ENCODE assay signal across 1 fruit fly cellular context in the genomic region with DNA sequence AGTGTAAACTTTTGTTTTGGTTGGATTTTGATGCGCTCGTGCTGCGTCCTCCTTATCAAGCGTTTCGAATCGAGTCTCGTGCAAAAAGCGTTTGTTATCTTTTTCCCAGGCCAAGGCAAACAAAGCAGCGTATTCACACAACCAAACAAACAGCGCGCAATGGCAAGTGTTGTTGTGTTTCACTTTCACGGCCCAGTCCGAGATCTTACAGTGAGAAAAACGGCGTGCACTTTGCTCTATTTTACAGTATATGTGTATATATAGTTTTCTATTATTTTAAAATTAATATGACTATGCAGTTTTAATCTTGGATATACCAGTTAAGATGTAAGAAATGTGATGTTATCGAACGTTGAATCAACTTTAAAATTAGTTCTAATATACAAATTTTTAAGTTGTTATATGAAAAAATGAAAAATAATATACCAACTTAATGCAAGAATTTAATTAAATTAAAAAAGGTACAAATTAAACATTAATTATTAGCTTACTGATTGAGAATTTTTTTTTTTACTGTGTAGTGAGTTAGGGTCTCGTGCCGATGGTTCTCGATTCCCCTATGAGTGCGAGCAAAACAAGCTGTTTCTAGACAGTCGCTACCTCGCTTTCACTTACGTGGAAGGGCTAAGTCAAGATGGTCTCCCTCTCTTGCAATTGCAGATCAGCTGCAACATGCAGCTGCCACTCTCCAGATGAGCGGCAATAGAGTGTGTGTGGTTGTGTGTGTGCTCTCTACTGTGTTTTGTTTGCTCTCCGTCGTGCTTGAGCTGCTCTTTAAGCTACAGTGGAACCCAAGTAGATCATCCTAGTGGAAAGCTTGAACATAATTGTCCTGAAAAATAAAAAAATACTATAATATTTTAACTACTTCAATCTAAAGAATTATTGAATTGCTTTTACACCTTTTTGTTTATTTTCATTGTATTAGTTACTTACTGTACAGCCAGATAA.
A peak's percentile ranks its signal among the peaks of the same experiment; 100 is the strongest.
TF ChIP-seq lines count a peak whose summit lies in the region.

No protein-coding gene starts in this region.

TF ChIP-seq in whole organism, embryonic, 481 proteins besides CTCF, POLR2A, EP300 and RAD21 (continued from another document):
- TF ChIP-seq gsb (GFP tag; IDR thresholded peaks at IDR 0.05; lab: Robert Waterston, UW), result peak; percentile 22
- TF ChIP-seq MESR4 (GFP tag; optimal IDR thresholded peaks at IDR 0.05; lab: Kevin White, UChicago), result no peak
- peak; percentile 52 for TF ChIP-seq sug (tag; optimal IDR thresholded peaks at IDR 0.05; lab: Kevin White, UChicago)
- peak; percentile 75 for TF ChIP-seq Deaf1 (tag; optimal IDR thresholded peaks at IDR 0.05; lab: Kevin White, UChicago)
- no peak for TF ChIP-seq Atf-2 (GFP tag; optimal IDR thresholded peaks at IDR 0.05; lab: Kevin White, UChicago)
- TF ChIP-seq crc (GFP tag; optimal IDR thresholded peaks at IDR 0.05; lab: Kevin White, UChicago), result no peak
- no peak for TF ChIP-seq CG16813 (GFP tag; IDR thresholded peaks at IDR 0.05; lab: Robert Waterston, UW; ENCODE audit: partially characterized antibody)
- no peak for TF ChIP-seq dm (GFP tag; optimal IDR thresholded peaks at IDR 0.05; lab: Kevin White, UChicago)
- peak; percentile 70 for TF ChIP-seq BtbVII (GFP tag; optimal IDR thresholded peaks at IDR 0.05; lab: Kevin White, UChicago)
- peak; percentile 83 for TF ChIP-seq ci (GFP tag; IDR thresholded peaks at IDR 0.05; lab: Robert Waterston, UW)
- peak; percentile 9 for TF ChIP-seq jumu (GFP tag; optimal IDR thresholded peaks at IDR 0.05; lab: Kevin White, UChicago)
- TF ChIP-seq CG4730 (GFP tag; IDR thresholded peaks at IDR 0.05; lab: Robert Waterston, UW), result peak; percentile 52
- no peak for TF ChIP-seq CG9932 (GFP tag; IDR thresholded peaks at IDR 0.05; lab: Robert Waterston, UW)
- peak; percentile 86 for TF ChIP-seq org-1 (GFP tag; optimal IDR thresholded peaks at IDR 0.05; lab: Kevin White, UChicago)
- peak; percentile 97 for TF ChIP-seq dmrt99B (tag; optimal IDR thresholded peaks at IDR 0.05; lab: Kevin White, UChicago)
- peak; percentile 75 for TF ChIP-seq sisA (GFP tag; IDR thresholded peaks at IDR 0.05; lab: Robert Waterston, UW)
- TF ChIP-seq CG3995 (GFP tag; optimal IDR thresholded peaks at IDR 0.05; lab: Kevin White, UChicago), result peak; percentile 22
- peak in 1 of 2 experiments; percentile 77 for TF ChIP-seq dpn (GFP tag; optimal IDR thresholded peaks at IDR 0.05; lab: Kevin White, UChicago)
- no peak for TF ChIP-seq emc (GFP tag; optimal IDR thresholded peaks at IDR 0.05; lab: Kevin White, UChicago)
- TF ChIP-seq CG7357 (GFP tag; IDR thresholded peaks at IDR 0.05; lab: Robert Waterston, UW), result peak; percentile 81
- peak; percentile 43; the same call in 1 of the 2 replicates for TF ChIP-seq al (GFP tag; IDR thresholded peaks at IDR 0.05; lab: Robert Waterston, UW)
- peak; percentile 72 for TF ChIP-seq CG30020 (tag; optimal IDR thresholded peaks at IDR 0.05; lab: Kevin White, UChicago)
- TF ChIP-seq CG10209 (GFP tag; optimal IDR thresholded peaks at IDR 0.05; lab: Kevin White, UChicago), result peak; percentile 87
- TF ChIP-seq gcm (GFP tag; optimal IDR thresholded peaks at IDR 0.05; lab: Kevin White, UChicago), result peak; percentile 96
- peak; percentile 59; the same call in 1 of the 3 replicates for TF ChIP-seq jigr1 (GFP tag; IDR thresholded peaks at IDR 0.05; lab: Robert Waterston, UW)
- TF ChIP-seq CG11723 (GFP tag; optimal IDR thresholded peaks at IDR 0.05; lab: Kevin White, UChicago), result peak; percentile 66
- TF ChIP-seq ase (GFP tag; IDR thresholded peaks at IDR 0.05; lab: Robert Waterston, UW), result peak; percentile 58; the same call in 2 of the 3 replicates
- TF ChIP-seq CG4404 (GFP tag; IDR thresholded peaks at IDR 0.05; lab: Robert Waterston, UW), result peak; percentile 81
- peak; percentile 63 for TF ChIP-seq CG6272 (GFP tag; IDR thresholded peaks at IDR 0.05; lab: Robert Waterston, UW)
- peak; percentile 80 for TF ChIP-seq HHEX (GFP tag; optimal IDR thresholded peaks at IDR 0.05; lab: Kevin White, UChicago)
- peak; percentile 75 for TF ChIP-seq scrt (GFP tag; optimal IDR thresholded peaks at IDR 0.05; lab: Kevin White, UChicago)
- peak; percentile 85 for TF ChIP-seq CG32772 (GFP tag; IDR thresholded peaks at IDR 0.05; lab: Robert Waterston, UW)
- TF ChIP-seq ems (GFP tag; optimal IDR thresholded peaks at IDR 0.05; lab: Kevin White, UChicago), result no peak
- TF ChIP-seq CG5180 (GFP tag; optimal IDR thresholded peaks at IDR 0.05; lab: Kevin White, UChicago), result peak; percentile 77
- TF ChIP-seq CG10267 (tag; optimal IDR thresholded peaks at IDR 0.05; lab: Kevin White, UChicago), result peak; percentile 94
- TF ChIP-seq nerfin-1 (tag; optimal IDR thresholded peaks at IDR 0.05; lab: Kevin White, UChicago), result peak; percentile 93
- peak; percentile 94 for TF ChIP-seq Xrp1 (GFP tag; IDR thresholded peaks at IDR 0.05; lab: Robert Waterston, UW)
- peak; percentile 85 for TF ChIP-seq CG9437 (GFP tag; optimal IDR thresholded peaks at IDR 0.05; lab: Kevin White, UChicago)
- peak; percentile 85 for TF ChIP-seq tin (GFP tag; optimal IDR thresholded peaks at IDR 0.05; lab: Kevin White, UChicago)
- peak; percentile 17 for TF ChIP-seq exex (tag; optimal IDR thresholded peaks at IDR 0.05; lab: Kevin White, UChicago)
- TF ChIP-seq CG15601 (tag; optimal IDR thresholded peaks at IDR 0.05; lab: Kevin White, UChicago), result peak; percentile 93
- TF ChIP-seq Hr51 (GFP tag; optimal IDR thresholded peaks at IDR 0.05; lab: Kevin White, UChicago), result peak in 1 of 2 experiments; percentile 92
- TF ChIP-seq CG2116 (GFP tag; optimal IDR thresholded peaks at IDR 0.05; lab: Kevin White, UChicago), result peak; percentile 50
- TF ChIP-seq CG11504 (tag; optimal IDR thresholded peaks at IDR 0.05; lab: Kevin White, UChicago), result peak; percentile 95
- TF ChIP-seq Hmr (GFP tag; optimal IDR thresholded peaks at IDR 0.05; lab: Kevin White, UChicago), result peak; percentile 84
- TF ChIP-seq zfh2 (GFP tag; optimal IDR thresholded peaks at IDR 0.05; lab: Kevin White, UChicago), result no peak
- peak; percentile 40 for TF ChIP-seq lilli (GFP tag; optimal IDR thresholded peaks at IDR 0.05; lab: Kevin White, UChicago)
- peak; percentile 85 for TF ChIP-seq Hr3 (GFP tag; optimal IDR thresholded peaks at IDR 0.05; lab: Kevin White, UChicago)
- peak; percentile 36 for TF ChIP-seq CG34376 (GFP tag; optimal IDR thresholded peaks at IDR 0.05; lab: Kevin White, UChicago)
- peak; percentile 59 for TF ChIP-seq lbe (GFP tag; optimal IDR thresholded peaks at IDR 0.05; lab: Kevin White, UChicago)
- TF ChIP-seq Gsc (GFP tag; IDR thresholded peaks at IDR 0.05; lab: Robert Waterston, UW), result no peak; the same call in 1 of the 2 replicates
- TF ChIP-seq CG32767 (GFP tag; IDR thresholded peaks at IDR 0.05; lab: Robert Waterston, UW), result peak; percentile 81
- TF ChIP-seq CG9215 (GFP tag; IDR thresholded peaks at IDR 0.05; lab: Robert Waterston, UW), result peak; percentile 66
- TF ChIP-seq stc (GFP tag; IDR thresholded peaks at IDR 0.05; lab: Robert Waterston, UW), result peak; percentile 68
- TF ChIP-seq ap (GFP tag; IDR thresholded peaks at IDR 0.05; lab: Robert Waterston, UW), result peak; percentile 64
- no peak for TF ChIP-seq ERR (GFP tag; optimal IDR thresholded peaks at IDR 0.05; lab: Kevin White, UChicago)
- TF ChIP-seq bowl (GFP tag; IDR thresholded peaks at IDR 0.05; lab: Robert Waterston, UW), result peak; percentile 28; the same call in 1 of the 2 replicates
- peak; percentile 92 for TF ChIP-seq CG6689 (GFP tag; IDR thresholded peaks at IDR 0.05; lab: Robert Waterston, UW)
- peak; percentile 3 for TF ChIP-seq pnt (GFP tag; optimal IDR thresholded peaks at IDR 0.05; lab: Kevin White, UChicago)
- TF ChIP-seq CG33557 (GFP tag; optimal IDR thresholded peaks at IDR 0.05; lab: Kevin White, UChicago), result peak; percentile 95
- peak; percentile 68 for TF ChIP-seq CG4360 (GFP tag; IDR thresholded peaks at IDR 0.05; lab: Robert Waterston, UW)
- no peak for TF ChIP-seq crol (GFP tag; IDR thresholded peaks at IDR 0.05; lab: Robert Waterston, UW)
- TF ChIP-seq peb (GFP tag; IDR thresholded peaks at IDR 0.05; lab: Robert Waterston, UW), result peak; percentile 70; the same call in 1 of the 2 replicates
- peak; percentile 66 for TF ChIP-seq Ravus (GFP tag; IDR thresholded peaks at IDR 0.05; lab: Robert Waterston, UW)
- no peak for TF ChIP-seq Dip3 (GFP tag; optimal IDR thresholded peaks at IDR 0.05; lab: Kevin White, UChicago)
- TF ChIP-seq lov (optimal IDR thresholded peaks at IDR 0.05; lab: Kevin White, UChicago), result no peak
- TF ChIP-seq lov (GFP tag; IDR thresholded peaks at IDR 0.05; lab: Robert Waterston, UW), result 0 out of 3 replicates have a peak, but pooled peaks have one; percentile 15
- peak; percentile 43 for TF ChIP-seq CG4617 (GFP tag; optimal IDR thresholded peaks at IDR 0.05; lab: Kevin White, UChicago; ENCODE audit: borderline replicate concordance)
- TF ChIP-seq br (optimal IDR thresholded peaks at IDR 0.05; lab: Kevin White, UChicago), result no peak
- TF ChIP-seq Kr (GFP tag; optimal IDR thresholded peaks at IDR 0.05; lab: Kevin White, UChicago), result peak; percentile 93
- TF ChIP-seq CG14965 (GFP tag; optimal IDR thresholded peaks at IDR 0.05; lab: Kevin White, UChicago; ENCODE audit: borderline replicate concordance), result no peak
- TF ChIP-seq sens-2 (GFP tag; IDR thresholded peaks at IDR 0.05; lab: Robert Waterston, UW), result 0 out of 2 replicates have a peak, but pooled peaks have one; percentile 5
- no peak for TF ChIP-seq amos (GFP tag; IDR thresholded peaks at IDR 0.05; lab: Robert Waterston, UW; ENCODE audit: partially characterized antibody)
- TF ChIP-seq Sox102F (GFP tag; optimal IDR thresholded peaks at IDR 0.05; lab: Kevin White, UChicago), result peak; percentile 93
- peak; percentile 87 for TF ChIP-seq CG6254 (GFP tag; optimal IDR thresholded peaks at IDR 0.05; lab: Kevin White, UChicago)
- peak; percentile 91 for TF ChIP-seq ac (GFP tag; optimal IDR thresholded peaks at IDR 0.05; lab: Kevin White, UChicago)
- TF ChIP-seq CG14050 (GFP tag; IDR thresholded peaks at IDR 0.05; lab: Robert Waterston, UW), result peak; percentile 55
- TF ChIP-seq CG2129 (GFP tag; IDR thresholded peaks at IDR 0.05; lab: Robert Waterston, UW; ENCODE audit: partially characterized antibody), result no peak
- TF ChIP-seq Ets97D (GFP tag; optimal IDR thresholded peaks at IDR 0.05; lab: Kevin White, UChicago), result peak; percentile 29
- peak; percentile 80 for TF ChIP-seq kah (GFP tag; optimal IDR thresholded peaks at IDR 0.05; lab: Kevin White, UChicago)
- TF ChIP-seq TFAM (GFP tag; optimal IDR thresholded peaks at IDR 0.05; lab: Kevin White, UChicago), result peak; percentile 31
- TF ChIP-seq Lhr (GFP tag; optimal IDR thresholded peaks at IDR 0.05; lab: Kevin White, UChicago), result peak; percentile 62
- no peak for TF ChIP-seq fu2 (GFP tag; optimal IDR thresholded peaks at IDR 0.05; lab: Kevin White, UChicago)
- peak; percentile 84 for TF ChIP-seq tgo (GFP tag; IDR thresholded peaks at IDR 0.05; lab: Robert Waterston, UW)
- TF ChIP-seq Atf6 (GFP tag; IDR thresholded peaks at IDR 0.05; lab: Robert Waterston, UW), result peak; percentile 28; the same call in 1 of the 2 replicates
- TF ChIP-seq CG13287 (GFP tag; IDR thresholded peaks at IDR 0.05; lab: Robert Waterston, UW; ENCODE audit: partially characterized antibody), result no peak
- no peak for TF ChIP-seq HLH4C (GFP tag; IDR thresholded peaks at IDR 0.05; lab: Robert Waterston, UW; ENCODE audit: partially characterized antibody)
- peak; percentile 93 for TF ChIP-seq D19A (tag; optimal IDR thresholded peaks at IDR 0.05; lab: Kevin White, UChicago)
- peak; percentile 62 for TF ChIP-seq CG12942 (GFP tag; optimal IDR thresholded peaks at IDR 0.05; lab: Kevin White, UChicago)
- peak; percentile 58; the same call in 2 of the 4 replicates for TF ChIP-seq Gug (GFP tag; IDR thresholded peaks at IDR 0.05; lab: Robert Waterston, UW)
- peak; percentile 87 for TF ChIP-seq CG4424 (GFP tag; optimal IDR thresholded peaks at IDR 0.05; lab: Kevin White, UChicago)
- peak; percentile 7; the same call in 1 of the 3 replicates for TF ChIP-seq CG6175 (GFP tag; IDR thresholded peaks at IDR 0.05; lab: Robert Waterston, UW)
- peak; percentile 79 for TF ChIP-seq Max (GFP tag; optimal IDR thresholded peaks at IDR 0.05; lab: Kevin White, UChicago)
- TF ChIP-seq CG31441 (GFP tag; IDR thresholded peaks at IDR 0.05; lab: Robert Waterston, UW), result peak; percentile 95
- peak; percentile 46; the same call in 1 of the 2 replicates for TF ChIP-seq wdn (GFP tag; IDR thresholded peaks at IDR 0.05; lab: Robert Waterston, UW)
- TF ChIP-seq Side (GFP tag; optimal IDR thresholded peaks at IDR 0.05; lab: Kevin White, UChicago), result peak; percentile 27
- TF ChIP-seq CG13123 (GFP tag; optimal IDR thresholded peaks at IDR 0.05; lab: Kevin White, UChicago), result peak; percentile 55
- no peak for TF ChIP-seq zen2 (GFP tag; IDR thresholded peaks at IDR 0.05; lab: Robert Waterston, UW; ENCODE audit: partially characterized antibody)
- peak; percentile 58 for TF ChIP-seq Fer2 (tag; optimal IDR thresholded peaks at IDR 0.05; lab: Kevin White, UChicago)
- TF ChIP-seq salm (tag; optimal IDR thresholded peaks at IDR 0.05; lab: Kevin White, UChicago), result peak; percentile 91
- TF ChIP-seq Meics (GFP tag; optimal IDR thresholded peaks at IDR 0.05; lab: Kevin White, UChicago), result peak; percentile 87
- TF ChIP-seq CG15011 (GFP tag; optimal IDR thresholded peaks at IDR 0.05; lab: Kevin White, UChicago), result peak; percentile 72
- peak; percentile 41 for TF ChIP-seq CG6854 (GFP tag; optimal IDR thresholded peaks at IDR 0.05; lab: Kevin White, UChicago)
- peak; percentile 59 for TF ChIP-seq sd (tag; optimal IDR thresholded peaks at IDR 0.05; lab: Kevin White, UChicago)
- peak; percentile 94 for TF ChIP-seq unpg (GFP tag; optimal IDR thresholded peaks at IDR 0.05; lab: Kevin White, UChicago)
- peak; percentile 53 for TF ChIP-seq klu (GFP tag; IDR thresholded peaks at IDR 0.05; lab: Robert Waterston, UW)
- peak; percentile 65 for TF ChIP-seq CG8290 (GFP tag; optimal IDR thresholded peaks at IDR 0.05; lab: Kevin White, UChicago)
- peak; percentile 11 to 25 for TF ChIP-seq CG8290 (tag; optimal IDR thresholded peaks at IDR 0.05; lab: Kevin White, UChicago)
- no peak for TF ChIP-seq dan (GFP tag; IDR thresholded peaks at IDR 0.05; lab: Robert Waterston, UW)
- TF ChIP-seq CG1529 (GFP tag; optimal IDR thresholded peaks at IDR 0.05; lab: Kevin White, UChicago), result peak; percentile 71
- no peak for TF ChIP-seq chn (GFP tag; optimal IDR thresholded peaks at IDR 0.05; lab: Kevin White, UChicago)
- TF ChIP-seq CG1647 (GFP tag; optimal IDR thresholded peaks at IDR 0.05; lab: Kevin White, UChicago), result peak; percentile 25
- TF ChIP-seq Optix (GFP tag; IDR thresholded peaks at IDR 0.05; lab: Robert Waterston, UW), result peak; percentile 52; the same call in 1 of the 3 replicates
